Fruit fly (Drosophila melanogaster) whole organism, embryonic: ENCODE results near the gene pigs.

Experiments
- ATbp ChIP-seq: fragments of 200-800 bp; sonication (Bioruptor generic); optimal IDR thresholded peaks from 2 replicates; lab custom pipeline; 2017; ENCODE audit warnings: missing biosample characterization, mild to moderate bottlenecking, missing genetic modification characterization, missing genetic modification reagents
- Awh ChIP-seq: fragments of 200-800 bp; sonication (Bioruptor generic); IDR thresholded peaks from 2 replicates; pipeline ENCODE4, ENCODE4 v1.3.6; 2022; ENCODE audit warnings: missing biosample characterization, missing genetic modification characterization
- CG10565 ChIP-seq: fragments of 200-800 bp; sonication (Bioruptor generic); optimal IDR thresholded peaks from 3 replicates; lab custom pipeline; 2016; ENCODE audit warnings: missing biosample characterization, mild to moderate bottlenecking, missing genetic modification characterization
- CG12219 ChIP-seq: fragments of 200-800 bp; sonication (Bioruptor generic); optimal IDR thresholded peaks from 3 replicates; lab custom pipeline; 2018; ENCODE audit warnings: missing biosample characterization, mild to moderate bottlenecking, missing genetic modification characterization
- CG12236 ChIP-seq: fragments of 200-800 bp; sonication (Bioruptor generic); optimal IDR thresholded peaks from 2 replicates; lab custom pipeline; 2016; ENCODE audit warnings: missing biosample characterization, missing genetic modification characterization
- CG13123 ChIP-seq: fragments of 200-800 bp; sonication (Bioruptor generic); optimal IDR thresholded peaks from 2 replicates; lab custom pipeline; 2016; ENCODE audit warnings: missing biosample characterization, missing genetic modification characterization
- CG1529 ChIP-seq: fragments of 200-800 bp; sonication (Bioruptor generic); optimal IDR thresholded peaks from 3 replicates; lab custom pipeline; 2018; ENCODE audit warnings: missing biosample characterization, missing genetic modification characterization
- CG16863 ChIP-seq: fragments of 200-800 bp; sonication (Bioruptor generic); optimal IDR thresholded peaks from 3 replicates; lab custom pipeline; 2016; ENCODE audit warnings: missing biosample characterization, missing genetic modification characterization
- CG17568 ChIP-seq: fragments of 200-800 bp; sonication (Bioruptor generic); optimal IDR thresholded peaks from 2 replicates; lab custom pipeline; 2018; ENCODE audit warnings: missing biosample characterization, mild to moderate bottlenecking, missing genetic modification characterization, moderate library complexity
- CG2129 ChIP-seq: fragments of 200-800 bp; sonication (Bioruptor generic); IDR thresholded peaks from 2 replicates; pipeline ENCODE4 v1.3.6; 2022; ENCODE audit warnings: missing biosample characterization, missing genetic modification characterization; ENCODE audit not compliant: partially characterized antibody
- CG31441 ChIP-seq: fragments of 200-800 bp; sonication (Bioruptor generic); IDR thresholded peaks from 2 replicates; pipeline ENCODE4 v1.3.6; 2022; ENCODE audit warnings: missing biosample characterization, missing genetic modification characterization
- CG33557 ChIP-seq: fragments of 200-800 bp; sonication (Bioruptor generic); optimal IDR thresholded peaks from 2 replicates; lab custom pipeline; 2019; ENCODE audit warnings: missing biosample characterization, mild to moderate bottlenecking, missing genetic modification characterization, moderate library complexity
- CG3726 ChIP-seq: fragments of 200-800 bp; sonication (Bioruptor generic); IDR thresholded peaks from 3 replicates; pipeline ENCODE4, ENCODE4 v1.3.6; 2022; ENCODE audit warnings: missing biosample characterization, missing genetic modification characterization
- CG5953 ChIP-seq: fragments of 200-800 bp; sonication (Bioruptor generic); IDR thresholded peaks from 2 replicates; pipeline ENCODE4 v1.3.6; 2022; ENCODE audit warnings: missing biosample characterization, missing genetic modification characterization
- CG6813 ChIP-seq: fragments of 200-800 bp; sonication (Bioruptor generic); optimal IDR thresholded peaks from 2 replicates; lab custom pipeline; 2017; ENCODE audit warnings: missing biosample characterization, missing genetic modification characterization, mild to moderate bottlenecking, moderate library complexity, missing genetic modification reagents
- CG7357 ChIP-seq: fragments of 200-800 bp; sonication (Bioruptor generic); IDR thresholded peaks from 3 replicates; pipeline ENCODE4 v1.3.6; 2022; ENCODE audit warnings: missing biosample characterization, missing genetic modification characterization
- CG7963 ChIP-seq: fragments of 200-800 bp; sonication (Bioruptor generic); IDR thresholded peaks from 3 replicates; pipeline ENCODE4 v1.3.6; 2022; ENCODE audit warnings: missing biosample characterization, missing genetic modification characterization; ENCODE audit not compliant: partially characterized antibody
- CG8924 ChIP-seq: fragments of 200-800 bp; optimal IDR thresholded peaks from 3 replicates; lab custom pipeline; 2019; ENCODE audit warnings: missing biosample characterization, mild to moderate bottlenecking, missing genetic modification characterization, moderate library complexity
- CG9437 ChIP-seq: fragments of 200-800 bp; sonication (Bioruptor generic); optimal IDR thresholded peaks from 2 replicates; lab custom pipeline; 2018; ENCODE audit warnings: missing biosample characterization, mild to moderate bottlenecking, missing genetic modification characterization
- CG9727 ChIP-seq: fragments of 200-800 bp; sonication (Bioruptor generic); optimal IDR thresholded peaks from 3 replicates; lab custom pipeline; 2017; ENCODE audit warnings: missing biosample characterization, mild to moderate bottlenecking, missing genetic modification characterization
- CkIIα-i1 ChIP-seq: fragments of 200-800 bp; sonication (Bioruptor generic); IDR thresholded peaks from 2 replicates; pipeline ENCODE4 v1.3.6; 2022; ENCODE audit warnings: missing biosample characterization, missing genetic modification characterization
- D ChIP-seq, 2 experiments: fragments of 200-800 bp in 1 of 2; fragments of >200 bp in 1 of 2; sonication (Bioruptor generic) in 1 of 2; optimal IDR thresholded peaks; 2 replicates in 1 of 2; 3 replicates in 1 of 2; lab custom pipeline; 2017; ENCODE audit warnings: mild to moderate bottlenecking in 1 of 2, missing biosample characterization in 1 of 2, missing genetic modification characterization in 1 of 2, missing genetic modification reagents in 1 of 2
- Doc2 ChIP-seq: fragments of 200-800 bp; sonication (Bioruptor generic); IDR thresholded peaks from 2 replicates; pipeline ENCODE4 v1.3.6; 2022; ENCODE audit warnings: missing biosample characterization, missing genetic modification characterization
- Doc3 ChIP-seq: fragments of 200-800 bp; sonication (Bioruptor generic); IDR thresholded peaks from 3 replicates; pipeline ENCODE4 v1.3.6; 2022; ENCODE audit warnings: missing biosample characterization, missing genetic modification characterization; ENCODE audit not compliant: partially characterized antibody
- Hr3 ChIP-seq: fragments of 200-800 bp; sonication (Bioruptor generic); optimal IDR thresholded peaks from 3 replicates; lab custom pipeline; 2016; ENCODE audit warnings: missing biosample characterization, missing genetic modification characterization
- Mad ChIP-seq: fragments of 200-800 bp; sonication (Bioruptor generic); optimal IDR thresholded peaks from 2 replicates; lab custom pipeline; 2016; ENCODE audit warnings: missing biosample characterization, missing genetic modification characterization
- Mes4 ChIP-seq: fragments of 200-800 bp; sonication (Bioruptor generic); optimal IDR thresholded peaks from 2 replicates; lab custom pipeline; 2016; ENCODE audit warnings: missing biosample characterization, missing genetic modification characterization
- NK7.1 ChIP-seq: fragments of 200-800 bp; sonication (Bioruptor generic); optimal IDR thresholded peaks from 3 replicates; lab custom pipeline; 2016; ENCODE audit warnings: missing biosample characterization, missing genetic modification characterization
- Poxn ChIP-seq: fragments of 200-800 bp; sonication (Bioruptor generic); IDR thresholded peaks from 2 replicates; pipeline ENCODE4 v1.3.6; 2022; ENCODE audit warnings: missing biosample characterization, missing genetic modification characterization
- Scr ChIP-seq: fragments of 200-800 bp; sonication (Bioruptor generic); IDR thresholded peaks from 2 replicates; pipeline ENCODE4 v1.3.6; 2022; ENCODE audit warnings: missing biosample characterization, missing genetic modification characterization; ENCODE audit not compliant: partially characterized antibody
- Sox102F ChIP-seq: fragments of 200-800 bp; sonication (Bioruptor generic); optimal IDR thresholded peaks from 2 replicates; lab custom pipeline; 2018; ENCODE audit warnings: missing biosample characterization, mild to moderate bottlenecking, missing genetic modification characterization, moderate library complexity
- Usf ChIP-seq: fragments of 200-800 bp; sonication (Bioruptor generic); optimal IDR thresholded peaks from 2 replicates; lab custom pipeline; 2017; ENCODE audit warnings: missing genotype, missing biosample characterization, missing genetic modification characterization
- amos ChIP-seq: fragments of 200-800 bp; sonication (Bioruptor generic); IDR thresholded peaks from 2 replicates; pipeline ENCODE4 v1.3.6; 2022; ENCODE audit warnings: missing biosample characterization, missing genetic modification characterization; ENCODE audit not compliant: partially characterized antibody
- az2 ChIP-seq: fragments of 200-800 bp; sonication (Bioruptor generic); optimal IDR thresholded peaks from 3 replicates; lab custom pipeline; 2016; ENCODE audit warnings: missing biosample characterization, missing genetic modification characterization
- chn ChIP-seq: fragments of 200-800 bp; sonication (Bioruptor generic); optimal IDR thresholded peaks from 2 replicates; lab custom pipeline; 2016; ENCODE audit warnings: missing biosample characterization, missing genetic modification characterization
- crol ChIP-seq: fragments of 200-800 bp; sonication (Bioruptor generic); IDR thresholded peaks from 2 replicates; pipeline ENCODE4 v1.3.6; 2022; ENCODE audit warnings: missing biosample characterization, missing genetic modification characterization
- cwo ChIP-seq: fragments of 200-800 bp; sonication (Bioruptor generic); optimal IDR thresholded peaks from 3 replicates; lab custom pipeline; 2017; ENCODE audit warnings: missing biosample characterization, missing genetic modification characterization, mild to moderate bottlenecking, moderate library complexity, missing genetic modification reagents
- da ChIP-seq: fragments of 200-800 bp; sonication (Bioruptor generic); optimal IDR thresholded peaks from 2 replicates; lab custom pipeline; 2016; ENCODE audit warnings: missing biosample characterization, missing genetic modification characterization
- fd3F ChIP-seq: fragments of 200-800 bp; sonication (Bioruptor generic); optimal IDR thresholded peaks from 2 replicates; lab custom pipeline; 2018; ENCODE audit warnings: missing biosample characterization, mild to moderate bottlenecking, missing genetic modification characterization, moderate library complexity
- fd64A ChIP-seq: fragments of 200-800 bp; sonication (Bioruptor generic); optimal IDR thresholded peaks from 3 replicates; lab custom pipeline; 2018; ENCODE audit warnings: missing biosample characterization, mild to moderate bottlenecking, missing genetic modification characterization
- fu2 ChIP-seq: fragments of 200-800 bp; sonication (Bioruptor generic); optimal IDR thresholded peaks from 2 replicates; lab custom pipeline; 2016; ENCODE audit warnings: missing biosample characterization, missing genetic modification characterization
- gcm ChIP-seq: fragments of 200-800 bp; sonication (Bioruptor generic); optimal IDR thresholded peaks from 2 replicates; lab custom pipeline; 2019; ENCODE audit warnings: missing biosample characterization, mild to moderate bottlenecking, missing genetic modification characterization, moderate library complexity
- ken ChIP-seq: fragments of 200-800 bp; sonication (Bioruptor generic); IDR thresholded peaks from 3 replicates; pipeline ENCODE4 v1.3.6; 2022; ENCODE audit warnings: missing biosample characterization, missing genetic modification characterization
- luna ChIP-seq: fragments of 200-800 bp; sonication (Bioruptor generic); optimal IDR thresholded peaks from 2 replicates; lab custom pipeline; 2016; ENCODE audit warnings: missing biosample characterization, missing genetic modification characterization
- sug ChIP-seq: fragments of 200-800 bp; optimal IDR thresholded peaks from 2 replicates; lab custom pipeline; 2019; ENCODE audit warnings: missing biosample characterization, mild to moderate bottlenecking, missing genetic modification characterization, moderate library complexity
- tap ChIP-seq: fragments of 200-800 bp; optimal IDR thresholded peaks from 3 replicates; lab custom pipeline; 2019; ENCODE audit warnings: missing biosample characterization, mild to moderate bottlenecking, missing genetic modification characterization, moderate library complexity
- tgo ChIP-seq: fragments of 200-800 bp; sonication (Bioruptor generic); IDR thresholded peaks from 3 replicates; pipeline ENCODE4 v1.3.6; 2022; ENCODE audit warnings: missing biosample characterization, missing genetic modification characterization
- tio ChIP-seq: fragments of 200-800 bp; sonication (Bioruptor generic); optimal IDR thresholded peaks from 2 replicates; lab custom pipeline; 2017; ENCODE audit warnings: missing biosample characterization, missing genetic modification characterization, inconsistent platforms
- ttk ChIP-seq: fragments of 200-800 bp; sonication (Bioruptor generic); IDR thresholded peaks from 2 replicates; pipeline ENCODE4 v2.1.2; 2022; ENCODE audit warnings: missing biosample characterization, missing genetic modification characterization
- unpg ChIP-seq: fragments of 200-800 bp; sonication (Bioruptor generic); optimal IDR thresholded peaks from 3 replicates; lab custom pipeline; 2018; ENCODE audit warnings: missing biosample characterization, mild to moderate bottlenecking, missing genetic modification characterization, moderate library complexity
- wek ChIP-seq: fragments of 200-800 bp; sonication (Bioruptor generic); optimal IDR thresholded peaks from 3 replicates; lab custom pipeline; 2018; ENCODE audit warnings: missing biosample characterization, mild to moderate bottlenecking, missing genetic modification characterization, moderate library complexity

Gene pigs

DNA sequence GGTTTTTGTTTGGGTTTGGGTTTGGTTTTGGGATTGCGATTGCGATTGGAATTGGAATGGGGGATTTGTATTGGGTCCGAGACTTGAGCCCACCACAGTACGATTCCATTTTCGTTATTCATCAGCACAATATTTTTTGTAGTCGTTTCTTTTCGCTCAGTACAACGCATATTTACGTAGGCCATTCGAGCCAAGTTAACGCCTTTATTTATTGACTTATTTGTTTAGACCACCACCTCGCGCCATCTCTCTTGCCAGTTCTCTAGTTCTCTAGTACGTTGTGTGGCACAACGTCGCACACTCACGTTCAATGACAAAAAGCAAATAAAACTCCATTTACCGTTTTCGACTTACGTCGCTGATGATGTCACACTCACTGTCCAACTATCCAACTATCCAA is 4.8 kb downstream of the pigs start (continued):
- no peak for TF ChIP-seq cwo (GFP tag; lab: Kevin White, UChicago)
- no peak for TF ChIP-seq Hr3 (GFP tag; lab: Kevin White, UChicago)
- TF ChIP-seq CG31441, result no peak
- no peak for TF ChIP-seq Doc2 (GFP tag; lab: Robert Waterston, UW)
- TF ChIP-seq Doc3, result no peak
- no peak for TF ChIP-seq chn (GFP tag; lab: Kevin White, UChicago)
- TF ChIP-seq CG9727, result peak; percentile 2
- TF ChIP-seq CG7963 (GFP tag; lab: Robert Waterston, UW), result no peak
- TF ChIP-seq ATbp (GFP tag; lab: Kevin White, UChicago), result peak; percentile 29
- no peak for TF ChIP-seq CG16863
- TF ChIP-seq CG8924, result no peak
- no peak for TF ChIP-seq CG3726 (GFP tag; lab: Robert Waterston, UW)
- no peak for TF ChIP-seq CG1529 (GFP tag; lab: Kevin White, UChicago)
- peak; percentile 18 for TF ChIP-seq CG6813 (GFP tag; lab: Kevin White, UChicago)
- TF ChIP-seq Mad, result no peak
- TF ChIP-seq CG7357 (GFP tag; lab: Robert Waterston, UW), result no peak
- TF ChIP-seq fd3F (GFP tag; lab: Kevin White, UChicago), result no peak
- TF ChIP-seq luna (GFP tag; lab: Kevin White, UChicago), result no peak
- no peak for TF ChIP-seq Usf
- no peak for TF ChIP-seq tap (tag; lab: Kevin White, UChicago)
- TF ChIP-seq wek, result no peak
- TF ChIP-seq CG12236 (GFP tag; lab: Kevin White, UChicago), result no peak
- TF ChIP-seq CG5953 (GFP tag; lab: Robert Waterston, UW), result no peak
- TF ChIP-seq D (optimal IDR thresholded peaks at IDR 0.05; lab: Kevin White, UChicago), result no peak
- TF ChIP-seq D (GFP tag; optimal IDR thresholded peaks at IDR 0.05; lab: Kevin White, UChicago), result no peak
- TF ChIP-seq CkIIα-i1, result no peak
- no peak for TF ChIP-seq CG13123 (GFP tag; lab: Kevin White, UChicago)
- no peak for TF ChIP-seq Poxn (GFP tag; lab: Robert Waterston, UW)
- TF ChIP-seq da, result no peak
- no peak for TF ChIP-seq gcm (GFP tag; lab: Kevin White, UChicago)
- no peak for TF ChIP-seq Scr (GFP tag; lab: Robert Waterston, UW)
- no peak for TF ChIP-seq fd64A
- TF ChIP-seq CG2129 (GFP tag; lab: Robert Waterston, UW), result no peak
- TF ChIP-seq CG33557 (GFP tag; lab: Kevin White, UChicago), result no peak
- TF ChIP-seq ken (GFP tag; lab: Robert Waterston, UW), result no peak
- TF ChIP-seq crol, result no peak
- no peak for TF ChIP-seq CG9437 (GFP tag; lab: Kevin White, UChicago)
- TF ChIP-seq sug, result no peak
- no peak for TF ChIP-seq amos
- TF ChIP-seq CG12219, result no peak
- no peak for TF ChIP-seq NK7.1 (GFP tag; lab: Kevin White, UChicago)
- no peak for TF ChIP-seq Awh
- no peak for TF ChIP-seq ttk (GFP tag; lab: Robert Waterston, UW)
- no peak for TF ChIP-seq az2 (GFP tag; lab: Kevin White, UChicago)
- TF ChIP-seq CG17568 (GFP tag; lab: Kevin White, UChicago), result no peak
- TF ChIP-seq Mes4 (GFP tag; lab: Kevin White, UChicago), result no peak
- no peak for TF ChIP-seq Sox102F (GFP tag; lab: Kevin White, UChicago)
- TF ChIP-seq unpg (GFP tag; lab: Kevin White, UChicago), result no peak
- no peak for TF ChIP-seq tio (GFP tag; lab: Kevin White, UChicago)
- TF ChIP-seq tgo, result no peak
- no peak for TF ChIP-seq fu2 (GFP tag; lab: Kevin White, UChicago)
- TF ChIP-seq CG10565 (GFP tag; lab: Kevin White, UChicago), result no peak
